Worm (Caenorhabditis elegans): ENCODE measurements around the gene scl-6.

DNA sequence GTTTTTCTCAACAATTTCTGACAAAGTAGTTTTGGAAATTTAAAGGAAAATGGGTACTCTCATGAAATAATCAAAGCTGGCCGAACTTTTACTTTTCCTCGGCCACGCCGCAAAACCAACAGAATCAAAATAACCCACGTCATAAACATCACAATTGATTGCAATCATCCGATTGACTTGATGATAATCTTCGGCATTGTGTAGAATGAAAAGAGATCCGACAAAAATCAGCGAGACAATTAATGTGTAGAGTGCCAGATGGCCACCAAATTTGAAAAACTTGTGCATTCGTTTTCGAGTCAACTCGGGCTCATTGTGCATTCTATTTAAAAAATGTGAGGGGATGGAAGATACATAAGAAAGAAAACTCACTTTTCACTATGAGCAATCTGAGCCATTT is 31.7 kb upstream of the scl-6 start:
- TF ChIP-seq xnd-1 (tag; optimal IDR thresholded peaks at IDR 0.05) (no peak), B0336.3 (GFP tag; IDR thresholded peaks at IDR 0.05) (no peak), lin-35 (GFP tag; optimal IDR thresholded peaks at IDR 0.05) (no peak), nhr-90 (tag; optimal IDR thresholded peaks at IDR 0.05) (no peak)

Measured in whole organism, young adult.